Fruit fly (Drosophila melanogaster): ENCODE data around the gene RanGAP.

- TF ChIP-seq CG8478 (optimal IDR thresholded peaks at IDR 0.05), result no peak
- TF ChIP-seq CTCF (optimal IDR thresholded peaks at IDR 0.05), result no peak
These were observed 35.3 kb upstream of the RanGAP start for dm6 chr2L:19406419-19406818.
